Fruit fly (Drosophila melanogaster): Measurements from ENCODE around the gene CG13877.
A peak's percentile ranks its signal among the peaks of the same experiment; 100 is the strongest.

The CG13877 gene

dm6 chr3L:174501-174900 lies 43.4 kb upstream of the CG13877 start (continued):
- TF ChIP-seq sob (GFP tag; IDR thresholded peaks at IDR 0.05): no peak
- no peak for TF ChIP-seq Hr78 (GFP tag; optimal IDR thresholded peaks at IDR 0.05)
- peak; percentile 3 for TF ChIP-seq CG2712 (tag; optimal IDR thresholded peaks at IDR 0.05)
- TF ChIP-seq CG4617 (GFP tag; optimal IDR thresholded peaks at IDR 0.05; ENCODE audit: borderline replicate concordance): no peak
- TF ChIP-seq CG3163 (GFP tag; optimal IDR thresholded peaks at IDR 0.05): no peak
- TF ChIP-seq tna (GFP tag; IDR thresholded peaks at IDR 0.05; ENCODE audit: partially characterized antibody): peak; percentile 88
- no peak for TF ChIP-seq cato (GFP tag; optimal IDR thresholded peaks at IDR 0.05; ENCODE audit: borderline replicate concordance)
- no peak for TF ChIP-seq Meics (GFP tag; optimal IDR thresholded peaks at IDR 0.05)
- TF ChIP-seq CG2202 (tag; optimal IDR thresholded peaks at IDR 0.05): no peak
- no peak for TF ChIP-seq pb (GFP tag; optimal IDR thresholded peaks at IDR 0.05)
- TF ChIP-seq CG16863 (GFP tag; optimal IDR thresholded peaks at IDR 0.05): no peak
- TF ChIP-seq CG6175 (GFP tag; IDR thresholded peaks at IDR 0.05): no peak
- no peak for TF ChIP-seq CG17328 (GFP tag; IDR thresholded peaks at IDR 0.05)
- TF ChIP-seq Dp (GFP tag; optimal IDR thresholded peaks at IDR 0.05): peak; percentile 84
- TF ChIP-seq pzg (GFP tag; optimal IDR thresholded peaks at IDR 0.05): peak; percentile 60
- no peak for TF ChIP-seq CG7745 (tag; optimal IDR thresholded peaks at IDR 0.05)
- TF ChIP-seq fd96Cb (tag; optimal IDR thresholded peaks at IDR 0.05): no peak
- TF ChIP-seq CG7987 (GFP tag; optimal IDR thresholded peaks at IDR 0.05): no peak
- TF ChIP-seq lab (GFP tag; optimal IDR thresholded peaks at IDR 0.05): no peak
- no peak for TF ChIP-seq dpn (GFP tag; optimal IDR thresholded peaks at IDR 0.05)
- TF ChIP-seq CG30020 (tag; optimal IDR thresholded peaks at IDR 0.05): peak; percentile 2
- peak; percentile 70 for TF ChIP-seq sens (GFP tag)
- TF ChIP-seq CG14710 (tag; optimal IDR thresholded peaks at IDR 0.05): peak; percentile 35
- TF ChIP-seq trem (tag; optimal IDR thresholded peaks at IDR 0.05): peak; percentile 67
- no peak for TF ChIP-seq Doc2 (GFP tag; IDR thresholded peaks at IDR 0.05)
- no peak for TF ChIP-seq peb (GFP tag; IDR thresholded peaks at IDR 0.05)
- no peak for TF ChIP-seq Dbx (GFP tag; IDR thresholded peaks at IDR 0.05)
- TF ChIP-seq Spps (tag; optimal IDR thresholded peaks at IDR 0.05): no peak
- TF ChIP-seq chinmo (GFP tag; IDR thresholded peaks at IDR 0.05; ENCODE audit: partially characterized antibody): no peak
- TF ChIP-seq CG1603 (tag; optimal IDR thresholded peaks at IDR 0.05): peak; percentile 36
- no peak for TF ChIP-seq gt (GFP tag; IDR thresholded peaks at IDR 0.05)
- peak; percentile 1 for TF ChIP-seq B-H2 (GFP tag; optimal IDR thresholded peaks at IDR 0.05)
- no peak for TF ChIP-seq Xbp1 (GFP tag; optimal IDR thresholded peaks at IDR 0.05)
- TF ChIP-seq CG9215 (GFP tag; IDR thresholded peaks at IDR 0.05): no peak
- TF ChIP-seq mld (GFP tag; IDR thresholded peaks at IDR 0.05; ENCODE audit: partially characterized antibody): peak; percentile 86
- TF ChIP-seq luna (GFP tag; optimal IDR thresholded peaks at IDR 0.05): no peak
- TF ChIP-seq CG11456 (GFP tag; IDR thresholded peaks at IDR 0.05): no peak
- peak; percentile 86 for TF ChIP-seq knrl (GFP tag; IDR thresholded peaks at IDR 0.05; ENCODE audit: partially characterized antibody)
- TF ChIP-seq CG13424 (tag; optimal IDR thresholded peaks at IDR 0.05): no peak
- TF ChIP-seq CG10267 (tag; optimal IDR thresholded peaks at IDR 0.05): peak; percentile 2
- TF ChIP-seq tgo (GFP tag; IDR thresholded peaks at IDR 0.05): no peak
- no peak for TF ChIP-seq dysf (GFP tag; IDR thresholded peaks at IDR 0.05)
- peak; percentile 88 for TF ChIP-seq E2f2 (GFP tag; IDR thresholded peaks at IDR 0.05)
- TF ChIP-seq ro (GFP tag; IDR thresholded peaks at IDR 0.05): no peak
- peak; percentile 21 for TF ChIP-seq Nf-YC (tag; optimal IDR thresholded peaks at IDR 0.05)
- peak; percentile 94 for TF ChIP-seq hbn (GFP tag; IDR thresholded peaks at IDR 0.05; ENCODE audit: partially characterized antibody)
- TF ChIP-seq amos (GFP tag; IDR thresholded peaks at IDR 0.05; ENCODE audit: partially characterized antibody): peak; percentile 89
- no peak for TF ChIP-seq HLH3B (GFP tag; IDR thresholded peaks at IDR 0.05)
- TF ChIP-seq CG31365 (tag; optimal IDR thresholded peaks at IDR 0.05): no peak
- TF ChIP-seq CG17361 (GFP tag; IDR thresholded peaks at IDR 0.05): no peak
- TF ChIP-seq PHDP (tag; optimal IDR thresholded peaks at IDR 0.05): peak; percentile 18
